Worm (Caenorhabditis elegans) whole organism, L4 larva: ENCODE measurements around the gene B0284.3.

Experiments used
- aly-2 ChIP-seq: sonication (generic microtip); optimal IDR thresholded peaks from 2 replicates; lab custom pipeline; 2018; ENCODE audit warnings: missing biosample characterization, missing genetic modification characterization
- ces-1 ChIP-seq: fragments of 150-350 bp; sonication (generic microtip); optimal IDR thresholded peaks from 4 replicates; lab custom pipeline; 2014; ENCODE audit warnings: missing biosample characterization, missing genetic modification reagents, missing genetic modification characterization
- fos-1 ChIP-seq: fragments of 150-350 bp; optimal IDR thresholded peaks from 2 replicates; lab custom pipeline; 2014; ENCODE audit warnings: missing biosample characterization, missing genetic modification characterization
- jun-1 ChIP-seq: fragments of 150-350 bp; optimal IDR thresholded peaks from 2 replicates; lab custom pipeline; 2014; ENCODE audit warnings: missing biosample characterization, missing genetic modification reagents, missing genetic modification characterization
- nhr-48 ChIP-seq: sonication (generic microtip); optimal IDR thresholded peaks from 2 replicates; lab custom pipeline; 2016; ENCODE audit warnings: mild to moderate bottlenecking, missing genetic modification characterization, missing compliant biosample characterization

DNA sequence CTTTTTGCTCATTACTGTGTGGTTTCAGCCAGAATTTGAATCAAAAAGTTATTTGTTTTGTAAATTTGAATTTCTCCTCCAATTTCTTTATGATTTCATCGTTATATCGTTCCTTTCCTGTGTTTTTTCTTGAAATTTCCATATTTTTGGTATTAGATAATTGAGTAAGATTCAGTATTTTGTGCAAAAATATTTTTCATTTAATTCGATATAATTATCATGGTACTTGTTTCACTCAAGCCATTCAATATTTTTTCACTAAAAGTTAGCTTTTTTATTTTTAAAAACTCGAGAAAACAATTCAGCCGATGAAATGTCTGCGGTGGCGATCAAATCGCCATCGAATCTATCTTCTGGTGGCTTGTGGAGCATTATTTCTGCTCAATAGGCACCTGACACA is 34.6 kb downstream of the B0284.3 start, which contains the start of gene hse-5:
- TF ChIP-seq aly-2 (tag; lab: Kevin White, UChicago) (no peak), jun-1 (no peak), nhr-48 (no peak), fos-1 (tag; lab: Kevin White, UChicago) (no peak), ces-1 (GFP tag; lab: Kevin White, UChicago) (no peak)
